Fruit fly (Drosophila melanogaster) whole organism, wandering third instar larva: ENCODE results near the gene BckdhA.
A peak's percentile ranks its signal among the peaks of the same experiment; 100 is the strongest.

ENCODE experiments used
- Abd-B ChIP-seq: fragments of >200 bp; optimal IDR thresholded peaks from 2 replicates; lab custom pipeline; 2017; ENCODE audit warnings: missing biosample characterization, missing genetic modification characterization
- CG32264 ChIP-seq: fragments of 200-800 bp; sonication (Bioruptor generic); optimal IDR thresholded peaks from 2 replicates; lab custom pipeline; 2016; ENCODE audit warnings: missing biosample characterization, missing genetic modification characterization
- CG9705 ChIP-seq: fragments of 200-800 bp; sonication (Bioruptor generic); optimal IDR thresholded peaks from 2 replicates; lab custom pipeline; 2018; ENCODE audit warnings: missing biosample characterization, mild to moderate bottlenecking, missing genetic modification characterization
- CrebA ChIP-seq: fragments of 200-800 bp; sonication (Bioruptor generic); optimal IDR thresholded peaks from 2 replicates; lab custom pipeline; 2016; ENCODE audit warnings: missing biosample characterization, mild to moderate bottlenecking, missing genetic modification characterization, borderline replicate concordance
- Dfd ChIP-seq: fragments of >200 bp; optimal IDR thresholded peaks from 2 replicates; lab custom pipeline; 2017; ENCODE audit warnings: missing biosample characterization, missing genetic modification characterization
- Dif ChIP-seq: fragments of 200-275, 200-300 bp; sonication (Bioruptor generic); optimal IDR thresholded peaks from 2 replicates; lab custom pipeline; 2018; ENCODE audit warnings: missing biosample characterization, missing genetic modification characterization; ENCODE audit not compliant: partially characterized antibody
- GATAd ChIP-seq: sonication (Bioruptor generic); optimal IDR thresholded peaks from 2 replicates; lab custom pipeline; 2016; ENCODE audit warnings: missing biosample characterization, missing genetic modification characterization
- HLH106 ChIP-seq: fragments of 200-800 bp; optimal IDR thresholded peaks from 3 replicates; lab custom pipeline; 2019; ENCODE audit warnings: missing biosample characterization, mild to moderate bottlenecking, missing genetic modification characterization, moderate library complexity
- Hnf4 ChIP-seq: fragments of 200-800 bp; sonication (Bioruptor generic); optimal IDR thresholded peaks from 2 replicates; lab custom pipeline; 2016; ENCODE audit warnings: missing biosample characterization, mild to moderate bottlenecking, missing genetic modification characterization
- Hr78 ChIP-seq: fragments of >200 bp; optimal IDR thresholded peaks from 2 replicates; lab custom pipeline; 2017; ENCODE audit warnings: missing biosample characterization, missing genetic modification characterization
- Hr83 ChIP-seq: fragments of 200-300 bp; sonication (Bioruptor generic); optimal IDR thresholded peaks from 2 replicates; lab custom pipeline; 2016; ENCODE audit warnings: missing biosample characterization, mild to moderate bottlenecking, missing genetic modification characterization, moderate library complexity; ENCODE audit not compliant: poor library complexity, severe bottlenecking
- Jra ChIP-seq: sonication (Bioruptor generic); optimal IDR thresholded peaks from 2 replicates; lab custom pipeline; 2016; ENCODE audit warnings: missing biosample characterization, missing genetic modification characterization
- Mio ChIP-seq: sonication (Bioruptor generic); optimal IDR thresholded peaks from 2 replicates; lab custom pipeline; 2016; ENCODE audit warnings: missing biosample characterization, missing genetic modification characterization
- Myc ChIP-seq: fragments of >200 bp; optimal IDR thresholded peaks from 2 replicates; lab custom pipeline; 2017
- N ChIP-seq: fragments of >200 bp; optimal IDR thresholded peaks from 2 replicates; lab custom pipeline; 2018; ENCODE audit warnings: missing biosample characterization, missing external identifiers, missing genetic modification characterization
- OdsH ChIP-seq: fragments of 200-800 bp; sonication (Bioruptor generic); optimal IDR thresholded peaks from 2 replicates; lab custom pipeline; 2016; ENCODE audit warnings: missing biosample characterization, mild to moderate bottlenecking, missing genetic modification characterization
- Rel ChIP-seq, 2 experiments: fragments of 200-800 bp; sonication (Bioruptor generic) in 1 of 2; optimal IDR thresholded peaks; 2 replicates in 1 of 2; 3 replicates in 1 of 2; lab custom pipeline; 2016 to 2019; ENCODE audit warnings: mild to moderate bottlenecking in 2 of 2, missing biosample characterization in 2 of 2, missing genetic modification characterization in 2 of 2, moderate library complexity in 1 of 2
- Sp1 ChIP-seq: fragments of 200-800 bp; sonication (Bioruptor generic); optimal IDR thresholded peaks from 3 replicates; lab custom pipeline; 2019; ENCODE audit warnings: missing biosample characterization, mild to moderate bottlenecking, missing genetic modification characterization, moderate library complexity
- Vsx2 ChIP-seq: fragments of 200-300, 225-300 bp; sonication (Bioruptor generic); optimal IDR thresholded peaks from 2 replicates; lab custom pipeline; 2018; ENCODE audit warnings: missing biosample characterization, missing genetic modification characterization; ENCODE audit not compliant: partially characterized antibody
- br ChIP-seq: fragments of 200-800 bp; sonication (Bioruptor generic); optimal IDR thresholded peaks from 2 replicates; lab custom pipeline; 2016; ENCODE audit warnings: missing biosample characterization, missing genetic modification characterization
- brk ChIP-seq: fragments of 200-800 bp; sonication (Bioruptor generic); optimal IDR thresholded peaks from 2 replicates; lab custom pipeline; 2016; ENCODE audit warnings: missing biosample characterization, mild to moderate bottlenecking, missing genetic modification characterization
- dl ChIP-seq, 2 experiments: fragments of 175-275, 200-275 bp in 1 of 2; fragments of 200-275 bp in 1 of 2; sonication (Bioruptor generic); optimal IDR thresholded peaks; lab custom pipeline; 2018; ENCODE audit warnings: mild to moderate bottlenecking in 2 of 2, missing biosample characterization in 2 of 2, missing genetic modification characterization in 2 of 2, moderate library complexity in 2 of 2; ENCODE audit not compliant: partially characterized antibody in 2 of 2, insufficient read depth in 1 of 2
- dmrt93B ChIP-seq: fragments of 200-800 bp; sonication (Bioruptor generic); optimal IDR thresholded peaks from 2 replicates; lab custom pipeline; 2018; ENCODE audit warnings: missing biosample characterization, mild to moderate bottlenecking, missing genetic modification characterization
- dsf ChIP-seq: sonication (Bioruptor generic); optimal IDR thresholded peaks from 2 replicates; lab custom pipeline; 2016; ENCODE audit warnings: missing biosample characterization, missing genetic modification characterization, borderline replicate concordance
- ey ChIP-seq: fragments of 200-800 bp; sonication (Bioruptor generic); optimal IDR thresholded peaks from 2 replicates; lab custom pipeline; 2016; ENCODE audit warnings: missing biosample characterization, missing genetic modification characterization
- foxo ChIP-seq, 2 experiments: fragments of 200-800 bp; sonication (Bioruptor generic); optimal IDR thresholded peaks; 2 replicates in 1 of 2; 3 replicates in 1 of 2; lab custom pipeline; 2016 to 2017; ENCODE audit warnings: missing biosample characterization in 2 of 2, missing genetic modification characterization in 2 of 2
- fru ChIP-seq: fragments of 200-800 bp; sonication (Bioruptor generic); optimal IDR thresholded peaks from 3 replicates; lab custom pipeline; 2016; ENCODE audit warnings: missing biosample characterization, mild to moderate bottlenecking, missing genetic modification characterization
- h ChIP-seq: fragments of 200-800 bp; sonication (Bioruptor generic); optimal IDR thresholded peaks from 3 replicates; lab custom pipeline; 2016; ENCODE audit warnings: missing biosample characterization, mild to moderate bottlenecking, missing genetic modification characterization
- jim ChIP-seq: fragments of 175-275, 200-325 bp; sonication (Bioruptor generic); optimal IDR thresholded peaks from 2 replicates; lab custom pipeline; 2016; ENCODE audit warnings: missing biosample characterization, mild to moderate bottlenecking, missing genetic modification characterization
- lola ChIP-seq: fragments of >200 bp; optimal IDR thresholded peaks from 2 replicates; lab custom pipeline; 2017; ENCODE audit warnings: missing biosample characterization, missing genetic modification characterization
- pan ChIP-seq: fragments of >200 bp; optimal IDR thresholded peaks from 2 replicates; lab custom pipeline; 2017
- psq ChIP-seq: fragments of 200-800 bp; sonication (Bioruptor generic); optimal IDR thresholded peaks from 3 replicates; lab custom pipeline; 2017; ENCODE audit warnings: missing biosample characterization, mild to moderate bottlenecking, missing genetic modification characterization, moderate library complexity
- rgr ChIP-seq: fragments of 200-800 bp; sonication (Bioruptor generic); optimal IDR thresholded peaks from 3 replicates; lab custom pipeline; 2016; ENCODE audit warnings: missing biosample characterization, mild to moderate bottlenecking, missing genetic modification characterization
- sage ChIP-seq: fragments of 200-800 bp; sonication (Bioruptor generic); optimal IDR thresholded peaks from 2 replicates; lab custom pipeline; 2016; ENCODE audit warnings: missing biosample characterization, mild to moderate bottlenecking, missing genetic modification characterization
- sv ChIP-seq: fragments of 200-800 bp; sonication (Bioruptor generic); optimal IDR thresholded peaks from 3 replicates; lab custom pipeline; 2016; ENCODE audit warnings: missing biosample characterization, missing genetic modification characterization
- tai ChIP-seq: sonication (Bioruptor generic); optimal IDR thresholded peaks from 2 replicates; lab custom pipeline; 2016; ENCODE audit warnings: missing biosample characterization, missing genetic modification characterization
- usp ChIP-seq: fragments of >200 bp; optimal IDR thresholded peaks from 2 replicates; lab custom pipeline; 2017; ENCODE audit warnings: missing biosample characterization, missing genetic modification characterization
- woc ChIP-seq: sonication (Bioruptor generic); optimal IDR thresholded peaks from 2 replicates; lab custom pipeline; 2016; ENCODE audit warnings: missing biosample characterization, mild to moderate bottlenecking, missing genetic modification characterization

The BckdhA gene

DNA sequence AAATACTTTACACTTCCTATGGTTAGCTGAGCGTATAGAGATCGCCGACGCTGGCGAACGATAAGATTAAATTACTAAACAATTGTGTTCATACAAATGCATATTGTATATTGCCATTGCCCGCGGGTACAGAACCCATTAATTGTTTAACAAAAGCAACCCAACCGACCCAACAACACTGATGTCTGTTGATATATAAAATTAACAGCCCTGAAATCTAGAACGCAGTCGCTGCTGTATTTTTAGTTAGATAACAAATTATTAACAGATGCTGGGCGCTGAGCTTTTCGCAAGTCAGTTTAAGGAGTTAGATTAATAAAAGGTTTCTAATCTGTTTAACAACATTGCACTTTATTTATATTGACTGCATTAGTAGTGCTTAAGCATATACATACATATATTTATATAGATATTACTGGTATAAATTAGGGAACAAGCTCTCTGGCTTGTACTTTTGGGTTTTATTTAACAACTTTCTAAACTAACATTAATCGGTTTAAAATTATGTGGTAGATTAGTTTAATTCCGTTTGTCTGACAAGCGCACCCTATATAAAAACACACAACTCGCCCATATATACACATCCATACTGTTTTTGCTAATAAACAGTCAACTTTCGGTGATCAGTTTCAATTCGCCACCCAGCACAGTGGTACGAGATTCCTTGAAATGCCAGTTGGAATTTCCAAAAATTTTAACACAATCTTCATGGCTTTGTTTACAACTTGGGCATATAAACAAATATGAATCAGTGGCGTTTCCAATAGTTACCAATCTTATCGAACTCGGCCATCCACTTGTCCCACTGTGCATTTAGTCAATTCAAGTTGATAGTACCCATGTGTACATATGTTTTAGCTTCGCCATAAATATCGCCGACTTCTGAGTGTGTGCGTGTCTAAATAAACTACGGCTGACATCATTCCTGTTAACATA is 27.4 kb upstream of the BckdhA start:
- peak; percentile 90 for TF ChIP-seq HLH106 (tag; lab: Kevin White, UChicago)
- TF ChIP-seq fru (GFP tag; lab: Kevin White, UChicago), result peak; percentile 97
- TF ChIP-seq Mio, result peak; percentile 65
- no peak for TF ChIP-seq CrebA (GFP tag; lab: Kevin White, UChicago)
- peak; percentile 96 for TF ChIP-seq Hr83 (GFP tag; lab: Kevin White, UChicago)
- TF ChIP-seq foxo (GFP tag; optimal IDR thresholded peaks at IDR 0.05; lab: Kevin White, UChicago), result peak; percentile 95
- TF ChIP-seq sage (GFP tag; lab: Kevin White, UChicago), result peak; percentile 92
- TF ChIP-seq Sp1, result peak; percentile 87
- peak; percentile 91 for TF ChIP-seq OdsH (GFP tag; lab: Kevin White, UChicago)
- TF ChIP-seq Jra (GFP tag; lab: Kevin White, UChicago), result peak; percentile 88
- TF ChIP-seq Hnf4 (GFP tag; lab: Kevin White, UChicago), result peak; percentile 94
- TF ChIP-seq psq (GFP tag; lab: Kevin White, UChicago), result peak; percentile 86
- peak; percentile 87 for TF ChIP-seq brk
- TF ChIP-seq tai (GFP tag; lab: Kevin White, UChicago), result no peak
- peak; percentile 94 for TF ChIP-seq ey
- peak; percentile 97 for TF ChIP-seq CG32264 (GFP tag; lab: Kevin White, UChicago)
- peak; percentile 68 for TF ChIP-seq CG9705
- no peak for TF ChIP-seq pan
- no peak for TF ChIP-seq dl (GFP tag; optimal IDR thresholded peaks at IDR 0.05; lab: Kevin White, UChicago; ENCODE audit: insufficient read depth in 1 of 2, partially characterized antibody in 2 of 2)
- peak; percentile 77 for TF ChIP-seq GATAd
- TF ChIP-seq woc (GFP tag; lab: Kevin White, UChicago), result peak; percentile 92
- no peak for TF ChIP-seq Vsx2 (GFP tag; lab: Kevin White, UChicago)
- TF ChIP-seq Myc (lab: Kevin White, UChicago), result no peak
- TF ChIP-seq usp, result no peak
- TF ChIP-seq N, result no peak
- no peak for TF ChIP-seq Hr78
- TF ChIP-seq Dfd (GFP tag; lab: Kevin White, UChicago), result no peak
- peak; percentile 96 for TF ChIP-seq br (GFP tag; lab: Kevin White, UChicago)
- peak; percentile 65 for TF ChIP-seq sv (GFP tag; lab: Kevin White, UChicago)
- TF ChIP-seq h, result peak; percentile 99
- peak; percentile 96 for TF ChIP-seq rgr (GFP tag; lab: Kevin White, UChicago)
- TF ChIP-seq Abd-B (GFP tag; lab: Kevin White, UChicago), result no peak
- peak; percentile 10 for TF ChIP-seq jim (GFP tag; lab: Kevin White, UChicago)
- peak; percentile 95 for TF ChIP-seq Rel (GFP tag; optimal IDR thresholded peaks at IDR 0.05; lab: Kevin White, UChicago)
- peak; percentile 60 for TF ChIP-seq Rel (tag; optimal IDR thresholded peaks at IDR 0.05; lab: Kevin White, UChicago)
- TF ChIP-seq lola (GFP tag; lab: Kevin White, UChicago), result no peak
- peak; percentile 81 for TF ChIP-seq dmrt93B (GFP tag; lab: Kevin White, UChicago)
- peak; percentile 34 for TF ChIP-seq dsf
- TF ChIP-seq Dif (GFP tag; lab: Kevin White, UChicago), result no peak

DNA sequence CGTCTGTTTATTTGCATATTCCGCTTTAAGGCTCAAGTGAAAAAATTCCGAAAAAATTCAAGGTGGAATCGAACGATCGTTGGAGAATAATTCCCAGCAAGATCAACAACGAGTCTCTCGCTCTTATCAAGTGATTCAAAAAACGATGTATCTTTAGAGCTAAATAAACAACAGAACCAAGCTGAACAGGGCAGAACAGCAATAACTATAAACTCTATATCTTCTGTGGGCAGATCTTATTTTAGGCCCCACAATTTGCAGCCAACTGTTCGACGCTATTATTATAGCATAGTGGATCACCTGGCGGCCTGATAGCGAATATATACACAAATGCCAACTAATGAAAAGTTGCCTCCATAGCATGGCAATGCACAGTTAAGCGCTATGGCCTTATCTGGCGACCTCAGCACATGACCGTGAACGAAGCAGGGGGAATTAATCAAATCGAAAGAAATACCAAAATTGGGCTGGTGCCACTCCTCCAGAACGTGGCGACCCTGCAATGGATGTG is 26.1 kb upstream of the BckdhA start:
- TF ChIP-seq Mio (no peak), Rel (GFP tag; optimal IDR thresholded peaks at IDR 0.05; lab: Kevin White, UChicago) (no peak), Rel (tag; optimal IDR thresholded peaks at IDR 0.05; lab: Kevin White, UChicago) (peak; percentile 69)
